Fruit fly (Drosophila melanogaster): ENCODE results near the gene lush.

The lush gene

DNA sequence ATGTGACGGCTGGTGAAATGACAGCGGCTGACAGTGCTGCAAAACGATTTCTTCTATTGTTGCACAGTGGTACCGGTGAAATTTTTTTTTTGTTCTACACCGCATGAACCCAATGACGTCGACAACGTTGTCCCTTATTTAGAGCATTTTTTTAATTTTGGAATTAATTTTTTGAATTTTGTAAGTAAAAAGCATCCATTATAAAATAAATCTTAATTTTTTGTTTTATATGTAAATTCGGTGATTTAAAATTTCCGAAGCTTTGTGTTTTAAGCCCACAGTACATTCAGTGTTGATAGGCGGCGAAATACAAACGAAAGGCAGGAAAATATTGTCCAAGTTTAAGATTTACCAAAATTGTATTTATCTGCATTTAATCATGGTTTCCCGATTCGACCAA lies 6.3 kb upstream of the lush start, which contains the start of the genes Lon and PIG-F (continued):
- TF ChIP-seq CG13287 (GFP tag; IDR thresholded peaks at IDR 0.05; ENCODE audit: partially characterized antibody), result peak; percentile 76
- TF ChIP-seq CG14050 (GFP tag; IDR thresholded peaks at IDR 0.05), result peak; percentile 98
- peak; percentile 59; the same call in 1 of the 2 replicates for TF ChIP-seq aop (GFP tag; IDR thresholded peaks at IDR 0.05)
- TF ChIP-seq vfl (GFP tag; optimal IDR thresholded peaks at IDR 0.05), result peak; percentile 99
- peak; percentile 99 for TF ChIP-seq Hsf (GFP tag; optimal IDR thresholded peaks at IDR 0.05)
- TF ChIP-seq Bdp1 (GFP tag; optimal IDR thresholded peaks at IDR 0.05), result peak; percentile 93
- no peak for TF ChIP-seq pan (optimal IDR thresholded peaks at IDR 0.05)
- peak in 1 of 2 experiments; percentile 99 for TF ChIP-seq pan (GFP tag; optimal IDR thresholded peaks at IDR 0.05 in 1 of 2, IDR thresholded peaks at IDR 0.05 in 1 of 2)
- TF ChIP-seq danr (GFP tag; IDR thresholded peaks at IDR 0.05), result peak; percentile 97
- peak; percentile 99 for TF ChIP-seq CG30431 (GFP tag; optimal IDR thresholded peaks at IDR 0.05)
- TF ChIP-seq Hr51 (GFP tag; optimal IDR thresholded peaks at IDR 0.05), result peak; percentile 99
- TF ChIP-seq CG3281 (GFP tag; optimal IDR thresholded peaks at IDR 0.05), result peak; percentile 99
- TF ChIP-seq ac (GFP tag; optimal IDR thresholded peaks at IDR 0.05), result peak; percentile 99
- TF ChIP-seq bowl (GFP tag; IDR thresholded peaks at IDR 0.05), result peak; percentile 92
- TF ChIP-seq tio (GFP tag; optimal IDR thresholded peaks at IDR 0.05), result peak; percentile 100
- TF ChIP-seq MTF-1 (GFP tag; optimal IDR thresholded peaks at IDR 0.05; ENCODE audit: borderline replicate concordance), result peak; percentile 96
- TF ChIP-seq Bgb (GFP tag; IDR thresholded peaks at IDR 0.05; ENCODE audit: partially characterized antibody), result peak; percentile 63
- peak; percentile 100 for TF ChIP-seq CG31441 (GFP tag; IDR thresholded peaks at IDR 0.05)
- TF ChIP-seq CG8359 (GFP tag; optimal IDR thresholded peaks at IDR 0.05; ENCODE audit: borderline replicate concordance), result peak; percentile 95
- TF ChIP-seq kah (GFP tag; optimal IDR thresholded peaks at IDR 0.05), result peak; percentile 97
- peak; percentile 94 for TF ChIP-seq CG15514 (GFP tag; optimal IDR thresholded peaks at IDR 0.05)
- TF ChIP-seq crc (GFP tag; optimal IDR thresholded peaks at IDR 0.05), result peak; percentile 94
- TF ChIP-seq HmgD (GFP tag; optimal IDR thresholded peaks at IDR 0.05), result peak; percentile 97
- TF ChIP-seq CG15696 (tag; optimal IDR thresholded peaks at IDR 0.05), result peak; percentile 100
- peak; percentile 92 for TF ChIP-seq CG5180 (GFP tag; optimal IDR thresholded peaks at IDR 0.05)
- TF ChIP-seq Asciz (GFP tag; optimal IDR thresholded peaks at IDR 0.05), result peak; percentile 99
- peak; percentile 100 for TF ChIP-seq CoRest (tag; optimal IDR thresholded peaks at IDR 0.05)
- peak; percentile 65 for TF ChIP-seq bigmax (GFP tag; optimal IDR thresholded peaks at IDR 0.05)
- TF ChIP-seq CG16815 (GFP tag; optimal IDR thresholded peaks at IDR 0.05), result peak; percentile 99
- TF ChIP-seq CG12236 (GFP tag; optimal IDR thresholded peaks at IDR 0.05), result peak; percentile 95
- peak; percentile 99 for TF ChIP-seq CG4328 (GFP tag; optimal IDR thresholded peaks at IDR 0.05)
- TF ChIP-seq phol (tag; optimal IDR thresholded peaks at IDR 0.05), result peak; percentile 99
- TF ChIP-seq mirr (GFP tag; optimal IDR thresholded peaks at IDR 0.05), result peak; percentile 95
- TF ChIP-seq lov (optimal IDR thresholded peaks at IDR 0.05), result no peak
- TF ChIP-seq lov (GFP tag; IDR thresholded peaks at IDR 0.05), result peak; percentile 95
- TF ChIP-seq CG12391 (tag; optimal IDR thresholded peaks at IDR 0.05), result peak; percentile 99
- peak; percentile 97 for TF ChIP-seq Poxn (GFP tag; IDR thresholded peaks at IDR 0.05)
- peak; percentile 59 to 81 for TF ChIP-seq tll (GFP tag; optimal IDR thresholded peaks at IDR 0.05)
- peak; percentile 99 for TF ChIP-seq Dek (tag; optimal IDR thresholded peaks at IDR 0.05)
- peak; percentile 99 for TF ChIP-seq Xrp1 (GFP tag; IDR thresholded peaks at IDR 0.05)
- peak; percentile 99 for TF ChIP-seq Fer2 (tag; optimal IDR thresholded peaks at IDR 0.05)
- peak; percentile 98 for TF ChIP-seq CG15011 (GFP tag; optimal IDR thresholded peaks at IDR 0.05)
- TF ChIP-seq CG12744 (GFP tag; optimal IDR thresholded peaks at IDR 0.05), result peak; percentile 97
- TF ChIP-seq seq (GFP tag; IDR thresholded peaks at IDR 0.05), result peak; percentile 99
- TF ChIP-seq NFAT (GFP tag; IDR thresholded peaks at IDR 0.05), result peak; percentile 98
- peak; percentile 98 for TF ChIP-seq CG31388 (GFP tag; optimal IDR thresholded peaks at IDR 0.05)
- no peak for TF ChIP-seq Lpt (GFP tag; optimal IDR thresholded peaks at IDR 0.05)
- peak; percentile 99 for TF ChIP-seq Sox102F (GFP tag; optimal IDR thresholded peaks at IDR 0.05)
- peak; percentile 99 for TF ChIP-seq CG12299 (tag; optimal IDR thresholded peaks at IDR 0.05)
- peak; percentile 58 for TF ChIP-seq CG7963 (GFP tag; IDR thresholded peaks at IDR 0.05; ENCODE audit: partially characterized antibody)
